Fruit fly (Drosophila melanogaster) whole organism, embryonic: ENCODE results near the gene sdt.

Source experiments
- BEAF-32 ChIP-seq: fragments of 200-800 bp; sonication (Bioruptor generic); optimal IDR thresholded peaks from 3 replicates; lab custom pipeline; 2017; ENCODE audit warnings: missing biosample characterization, missing genetic modification characterization, mild to moderate bottlenecking, moderate library complexity, missing genetic modification reagents
- BtbVII ChIP-seq: fragments of 200-800 bp; sonication (Bioruptor generic); optimal IDR thresholded peaks from 3 replicates; lab custom pipeline; 2017; ENCODE audit warnings: missing biosample characterization, mild to moderate bottlenecking, missing genetic modification characterization
- CG10147 ChIP-seq: fragments of 200-800 bp; sonication (Bioruptor generic); optimal IDR thresholded peaks from 2 replicates; lab custom pipeline; 2019; ENCODE audit warnings: missing biosample characterization, mild to moderate bottlenecking, missing genetic modification characterization, moderate library complexity
- CG10321 ChIP-seq: fragments of 200-800 bp; sonication (Bioruptor generic); IDR thresholded peaks from 2 replicates; pipeline ENCODE4 v1.3.6; 2022; ENCODE audit warnings: missing biosample characterization, missing genetic modification characterization
- CG11085 ChIP-seq: fragments of 200-800 bp; sonication (Bioruptor generic); IDR thresholded peaks from 2 replicates; pipeline ENCODE4 v1.3.6; 2022; ENCODE audit warnings: missing biosample characterization, missing genetic modification characterization
- CG14710 ChIP-seq: fragments of 200-800 bp; sonication (Bioruptor generic); optimal IDR thresholded peaks from 3 replicates; lab custom pipeline; 2019; ENCODE audit warnings: missing biosample characterization, mild to moderate bottlenecking, missing genetic modification characterization, moderate library complexity
- CG1529 ChIP-seq: fragments of 200-800 bp; sonication (Bioruptor generic); optimal IDR thresholded peaks from 3 replicates; lab custom pipeline; 2018; ENCODE audit warnings: missing biosample characterization, missing genetic modification characterization
- CG17361 ChIP-seq: fragments of 200-800 bp; sonication (Bioruptor generic); IDR thresholded peaks from 3 replicates; pipeline ENCODE4 v1.3.6; 2022; ENCODE audit warnings: missing biosample characterization, missing genetic modification characterization
- CG17568 ChIP-seq: fragments of 200-800 bp; sonication (Bioruptor generic); optimal IDR thresholded peaks from 2 replicates; lab custom pipeline; 2018; ENCODE audit warnings: missing biosample characterization, mild to moderate bottlenecking, missing genetic modification characterization, moderate library complexity
- CG33213 ChIP-seq: fragments of 200-800 bp; sonication (Bioruptor generic); optimal IDR thresholded peaks from 3 replicates; lab custom pipeline; 2016; ENCODE audit warnings: missing biosample characterization, missing genetic modification characterization
- CG3847 ChIP-seq: fragments of 200-800 bp; sonication (Bioruptor generic); IDR thresholded peaks from 2 replicates; pipeline ENCODE4 v1.3.6; 2022; ENCODE audit warnings: missing biosample characterization, missing genetic modification characterization
- CG4854 ChIP-seq: fragments of 200-800 bp; sonication (Bioruptor generic); optimal IDR thresholded peaks from 2 replicates; lab custom pipeline; 2016; ENCODE audit warnings: missing biosample characterization, missing genetic modification characterization, inconsistent platforms
- CG7372 ChIP-seq: fragments of 200-800 bp; sonication (Bioruptor generic); IDR thresholded peaks from 2 replicates; pipeline ENCODE4 v1.3.6; 2022; ENCODE audit warnings: missing biosample characterization, missing genetic modification characterization
- Dll ChIP-seq: fragments of 200-800 bp; sonication (Bioruptor generic); IDR thresholded peaks from 4 replicates; pipeline ENCODE4 v1.3.6; 2022; ENCODE audit warnings: missing biosample characterization, missing genetic modification characterization; ENCODE audit not compliant: partially characterized antibody
- Dp ChIP-seq: fragments of 200-800 bp; sonication (Bioruptor generic); optimal IDR thresholded peaks from 2 replicates; lab custom pipeline; 2018; ENCODE audit warnings: missing biosample characterization, mild to moderate bottlenecking, missing genetic modification characterization, moderate library complexity
- Dref ChIP-seq: fragments of 200-800 bp; sonication (Bioruptor generic); IDR thresholded peaks from 2 replicates; pipeline ENCODE4 v1.3.6; 2022; ENCODE audit warnings: missing biosample characterization, missing genetic modification characterization
- MBD-R2 ChIP-seq: fragments of 200-800 bp; sonication (Bioruptor generic); IDR thresholded peaks from 2 replicates; pipeline ENCODE4 v1.3.6; 2022; ENCODE audit warnings: missing biosample characterization, missing genetic modification characterization
- MTF-1 ChIP-seq: fragments of 200-800 bp; sonication (Bioruptor generic); optimal IDR thresholded peaks from 2 replicates; lab custom pipeline; 2018; ENCODE audit warnings: missing biosample characterization, mild to moderate bottlenecking, missing genetic modification characterization, borderline replicate concordance
- Med ChIP-seq: fragments of 200-800 bp; sonication (Bioruptor generic); peaks from one replicate; lab custom pipeline; 2016; ENCODE audit warnings: missing biosample characterization, missing genetic modification characterization, mild to moderate bottlenecking, inconsistent platforms, moderate library complexity
- Myb ChIP-seq: fragments of 200-800 bp; sonication (Bioruptor generic); optimal IDR thresholded peaks from 2 replicates; lab custom pipeline; 2016; ENCODE audit warnings: missing biosample characterization, missing genetic modification characterization
- NK7.1 ChIP-seq: fragments of 200-800 bp; sonication (Bioruptor generic); optimal IDR thresholded peaks from 3 replicates; lab custom pipeline; 2016; ENCODE audit warnings: missing biosample characterization, missing genetic modification characterization
- Nf-YA ChIP-seq: fragments of 200-800 bp; sonication (Bioruptor generic); IDR thresholded peaks from 2 replicates; pipeline ENCODE4 v1.3.6; 2022; ENCODE audit warnings: missing biosample characterization, missing genetic modification characterization
- Oli ChIP-seq: fragments of 200-800 bp; sonication (Bioruptor generic); optimal IDR thresholded peaks from 2 replicates; lab custom pipeline; 2018; ENCODE audit warnings: missing biosample characterization, mild to moderate bottlenecking, missing genetic modification characterization, moderate library complexity
- Pdp1 ChIP-seq, 2 experiments: fragments of 200-800 bp; sonication (Bioruptor generic); optimal IDR thresholded peaks; 3 replicates each; lab custom pipeline; 2016; ENCODE audit warnings: missing biosample characterization in 2 of 2, missing genetic modification characterization in 2 of 2, mild to moderate bottlenecking in 1 of 2, moderate library complexity in 1 of 2
- Scr ChIP-seq: fragments of 200-800 bp; sonication (Bioruptor generic); IDR thresholded peaks from 2 replicates; pipeline ENCODE4 v1.3.6; 2022; ENCODE audit warnings: missing biosample characterization, missing genetic modification characterization; ENCODE audit not compliant: partially characterized antibody
- Spps ChIP-seq: fragments of 200-800 bp; sonication (Bioruptor generic); optimal IDR thresholded peaks from 2 replicates; lab custom pipeline; 2018; ENCODE audit warnings: missing biosample characterization, mild to moderate bottlenecking, missing genetic modification characterization
- Sry-δ ChIP-seq: fragments of 200-800 bp; sonication (Bioruptor generic); optimal IDR thresholded peaks from 2 replicates; lab custom pipeline; 2016; ENCODE audit warnings: missing biosample characterization, missing genetic modification characterization
- TFAM ChIP-seq: fragments of 200-800 bp; sonication (Bioruptor generic); optimal IDR thresholded peaks from 2 replicates; lab custom pipeline; 2017; ENCODE audit warnings: missing biosample characterization, missing genetic modification characterization, inconsistent platforms
- YL-1 ChIP-seq: fragments of 200-800 bp; sonication (Bioruptor generic); optimal IDR thresholded peaks from 3 replicates; lab custom pipeline; 2017; ENCODE audit warnings: missing biosample characterization, mild to moderate bottlenecking, missing genetic modification characterization
- ash1 ChIP-seq: fragments of 200-800 bp; sonication (Bioruptor generic); optimal IDR thresholded peaks from 2 replicates; lab custom pipeline; 2018; ENCODE audit warnings: missing biosample characterization, mild to moderate bottlenecking, missing genetic modification characterization
- corto ChIP-seq: fragments of 200-800 bp; sonication (Bioruptor generic); optimal IDR thresholded peaks from 2 replicates; lab custom pipeline; 2016; ENCODE audit warnings: missing biosample characterization, mild to moderate bottlenecking, missing genetic modification characterization, moderate library complexity
- crp ChIP-seq, 2 experiments: fragments of 200-800 bp; sonication (Bioruptor generic); optimal IDR thresholded peaks; 2 replicates in 1 of 2; 3 replicates in 1 of 2; lab custom pipeline; 2017; ENCODE audit warnings: missing biosample characterization in 2 of 2, missing genetic modification characterization in 2 of 2, mild to moderate bottlenecking in 1 of 2, moderate library complexity in 1 of 2
- en ChIP-seq: fragments of 200-800 bp; sonication (Bioruptor generic); optimal IDR thresholded peaks from 2 replicates; lab custom pipeline; 2016; ENCODE audit warnings: missing biosample characterization, missing genetic modification characterization
- fd3F ChIP-seq: fragments of 200-800 bp; sonication (Bioruptor generic); optimal IDR thresholded peaks from 2 replicates; lab custom pipeline; 2018; ENCODE audit warnings: missing biosample characterization, mild to moderate bottlenecking, missing genetic modification characterization, moderate library complexity
- gem ChIP-seq: fragments of 200-800 bp; sonication (Bioruptor generic); optimal IDR thresholded peaks from 2 replicates; lab custom pipeline; 2019; ENCODE audit warnings: missing biosample characterization, mild to moderate bottlenecking, missing genetic modification characterization, moderate library complexity
- gsb-n ChIP-seq: fragments of 200-800 bp; sonication (Bioruptor generic); optimal IDR thresholded peaks from 3 replicates; lab custom pipeline; 2018; ENCODE audit warnings: missing biosample characterization, mild to moderate bottlenecking, missing genetic modification characterization
- nmo ChIP-seq: fragments of 200-800 bp; sonication (Bioruptor generic); optimal IDR thresholded peaks from 2 replicates; lab custom pipeline; 2018; ENCODE audit warnings: missing biosample characterization, mild to moderate bottlenecking, missing genetic modification characterization, moderate library complexity
- onecut ChIP-seq: fragments of 200-800 bp; sonication (Bioruptor generic); IDR thresholded peaks from 2 replicates; pipeline ENCODE4 v1.3.6; 2022; ENCODE audit warnings: missing biosample characterization, missing genetic modification characterization
- phol ChIP-seq: fragments of 200-800 bp; sonication (Bioruptor generic); optimal IDR thresholded peaks from 3 replicates; lab custom pipeline; 2018; ENCODE audit warnings: missing biosample characterization, mild to moderate bottlenecking, missing genetic modification characterization, moderate library complexity
- pita ChIP-seq: fragments of 200-800 bp; sonication (Bioruptor generic); optimal IDR thresholded peaks from 2 replicates; lab custom pipeline; 2017; ENCODE audit warnings: missing biosample characterization, mild to moderate bottlenecking, missing genetic modification characterization
- pzg ChIP-seq: fragments of 200-800 bp; sonication (Bioruptor generic); optimal IDR thresholded peaks from 3 replicates; lab custom pipeline; 2018; ENCODE audit warnings: missing biosample characterization, mild to moderate bottlenecking, missing genetic modification characterization, moderate library complexity
- rib ChIP-seq: fragments of 200-800 bp; sonication (Bioruptor generic); IDR thresholded peaks from 2 replicates; pipeline ENCODE4 v1.3.6; 2022; ENCODE audit warnings: missing biosample characterization, missing genetic modification characterization
- row ChIP-seq: fragments of 200-800 bp; sonication (Bioruptor generic); IDR thresholded peaks from 3 replicates; pipeline ENCODE4 v1.3.6; 2022; ENCODE audit warnings: missing biosample characterization, missing genetic modification characterization
- slbo ChIP-seq: fragments of 200-800 bp; sonication (Bioruptor generic); IDR thresholded peaks from 2 replicates; pipeline ENCODE4 v1.3.6; 2022; ENCODE audit warnings: missing biosample characterization, missing genetic modification characterization
- sr ChIP-seq: fragments of 200-800 bp; sonication (Bioruptor generic); IDR thresholded peaks from 3 replicates; pipeline ENCODE4 v1.3.6; 2022; ENCODE audit warnings: missing biosample characterization, missing genetic modification characterization
- trem ChIP-seq: fragments of 200-800 bp; optimal IDR thresholded peaks from 3 replicates; lab custom pipeline; 2019; ENCODE audit warnings: missing biosample characterization, mild to moderate bottlenecking, missing genetic modification characterization, moderate library complexity
- vvl ChIP-seq: fragments of 200-800 bp; sonication (Bioruptor generic); IDR thresholded peaks from 2 replicates; pipeline ENCODE4 v1.3.6; 2022; ENCODE audit warnings: missing biosample characterization, missing genetic modification characterization

sdt gene

DNA sequence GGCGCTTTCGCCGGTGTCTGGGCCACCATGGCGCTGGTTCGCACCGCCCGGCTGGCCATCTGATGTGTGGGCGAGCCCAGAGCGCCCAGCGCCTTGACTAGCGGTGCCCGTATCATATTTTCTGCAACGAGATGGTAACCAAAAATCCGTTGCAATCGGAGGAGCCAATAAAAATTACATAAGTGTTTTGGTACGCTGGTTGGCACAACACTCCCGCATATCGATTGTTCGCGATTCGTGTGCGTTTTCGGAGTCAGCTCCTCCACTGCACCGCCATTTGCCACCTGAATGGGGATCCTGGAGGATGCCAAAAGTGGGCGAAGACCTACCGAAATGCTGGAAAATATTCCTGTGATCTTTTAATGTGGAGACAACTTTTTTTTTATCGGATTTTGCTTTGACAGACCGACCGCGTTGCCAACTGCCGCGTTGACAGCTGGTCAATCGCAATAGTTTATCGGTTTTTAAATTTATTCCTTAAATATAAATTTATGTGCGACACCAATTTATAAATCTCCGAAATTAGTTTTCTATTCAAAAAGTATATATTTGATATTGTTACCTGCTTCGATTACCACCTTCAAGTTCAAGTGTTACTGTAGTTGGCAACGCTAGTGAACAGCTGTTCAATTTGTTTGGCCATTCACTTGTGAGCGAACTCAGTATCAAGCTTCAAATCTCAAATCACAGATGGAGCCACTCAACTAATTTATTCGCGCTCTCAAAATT is 73.1 kb downstream of the sdt start, which contains the start of gene ND-75 (continued):
- TF ChIP-seq MBD-R2 (peak; percentile 43; the same call in 1 of the 2 replicates), CG3847 (0 out of 2 replicates have a peak, but pooled peaks have one; percentile 12), trem (tag; lab: Kevin White, UChicago) (peak; percentile 54), NK7.1 (no peak), YL-1 (GFP tag; lab: Kevin White, UChicago) (peak; percentile 56), Nf-YA (no peak), Dll (GFP tag; lab: Robert Waterston, UW) (0 out of 4 replicates have a peak, but pooled peaks have one; percentile 16), rib (GFP tag; lab: Robert Waterston, UW) (no peak), Med (GFP tag; lab: Kevin White, UChicago) (peak; percentile 15), gsb-n (no peak), pzg (GFP tag; lab: Kevin White, UChicago) (peak; percentile 51), CG33213 (GFP tag; lab: Kevin White, UChicago) (no peak), Dp (GFP tag; lab: Kevin White, UChicago) (peak; percentile 64), Pdp1 (GFP tag; optimal IDR thresholded peaks at IDR 0.05; lab: Kevin White, UChicago) (peak in 1 of 2 experiments; percentile 95), Myb (no peak), CG14710 (tag; lab: Kevin White, UChicago) (peak; percentile 43), Dref (peak; percentile 58), Scr (GFP tag; lab: Robert Waterston, UW) (0 out of 2 replicates have a peak, but pooled peaks have one; percentile 24), onecut (GFP tag; lab: Robert Waterston, UW) (peak; percentile 45), CG4854 (peak; percentile 86), Sry-δ (GFP tag; lab: Kevin White, UChicago) (peak; percentile 13), nmo (GFP tag; lab: Kevin White, UChicago) (peak; percentile 9), crp (GFP tag; optimal IDR thresholded peaks at IDR 0.05; lab: Kevin White, UChicago) (peak; percentile 55 to 93), gem (tag; lab: Kevin White, UChicago) (no peak), BEAF-32 (GFP tag; lab: Kevin White, UChicago) (peak; percentile 42), CG10147 (GFP tag; lab: Kevin White, UChicago) (peak; percentile 12)
- TF ChIP-seq, all 482 proteins: peak for 35

DNA sequence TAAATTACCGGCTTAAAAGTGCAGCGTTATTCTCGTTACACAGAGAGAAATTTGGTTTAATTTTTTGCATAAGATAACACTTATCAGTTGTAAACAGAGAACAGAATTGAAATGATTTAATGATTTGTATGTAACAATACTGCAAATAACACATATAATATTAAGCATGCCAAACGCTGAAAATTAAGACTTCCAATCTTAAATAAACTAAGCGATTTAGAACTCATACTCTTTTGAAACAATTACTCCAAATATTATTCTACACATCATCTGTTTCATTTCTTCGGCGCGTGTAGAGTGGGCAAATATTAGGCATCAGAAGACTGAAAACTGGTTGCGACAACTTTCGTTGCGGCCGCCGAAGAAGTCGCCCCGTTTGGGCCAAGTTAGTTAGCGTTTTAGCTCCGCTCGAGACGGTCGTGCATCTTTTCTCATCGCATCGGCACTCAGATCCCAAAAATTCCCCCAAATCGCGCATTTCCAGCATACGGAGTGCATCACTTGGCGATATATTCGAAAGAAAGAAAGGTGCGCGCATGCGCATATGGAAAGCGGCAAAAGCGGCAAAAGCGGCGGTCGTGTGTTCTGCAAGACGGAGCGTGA is 74.0 kb downstream of the sdt start, which contains the start of gene CG1632:
Gene CG1632 (plus strand): TSS at position 387 of the 603 bp plus-strand sequence.
- TF ChIP-seq sr (GFP tag; lab: Robert Waterston, UW): 0 out of 3 replicates have a peak, but pooled peaks have one; percentile 22
- no peak for TF ChIP-seq TFAM (GFP tag; lab: Kevin White, UChicago)
- no peak for TF ChIP-seq BtbVII
- no peak for TF ChIP-seq en (GFP tag; lab: Kevin White, UChicago)
- peak; percentile 17 for TF ChIP-seq corto (GFP tag; lab: Kevin White, UChicago)
- peak; percentile 25 for TF ChIP-seq CG1529 (GFP tag; lab: Kevin White, UChicago)
- no peak for TF ChIP-seq pita
- no peak for TF ChIP-seq ash1 (GFP tag; lab: Kevin White, UChicago)
- no peak for TF ChIP-seq CG17568 (GFP tag; lab: Kevin White, UChicago)
- no peak for TF ChIP-seq CG10321
- TF ChIP-seq CG17361 (GFP tag; lab: Robert Waterston, UW): peak; percentile 44; the same call in 1 of the 3 replicates
- no peak for TF ChIP-seq CG33213 (GFP tag; lab: Kevin White, UChicago)
- TF ChIP-seq vvl (GFP tag; lab: Robert Waterston, UW): 0 out of 2 replicates have a peak, but pooled peaks have one; percentile 22
- peak; percentile 35 for TF ChIP-seq Oli (tag; lab: Kevin White, UChicago)
- TF ChIP-seq crp (GFP tag; optimal IDR thresholded peaks at IDR 0.05; lab: Kevin White, UChicago): no peak
- no peak for TF ChIP-seq CG7372 (GFP tag; lab: Robert Waterston, UW)
- no peak for TF ChIP-seq Spps (tag; lab: Kevin White, UChicago)
- TF ChIP-seq phol (tag; lab: Kevin White, UChicago): peak; percentile 32
- peak; percentile 50 for TF ChIP-seq row (GFP tag; lab: Robert Waterston, UW)
- no peak for TF ChIP-seq CG11085 (GFP tag; lab: Robert Waterston, UW)
- peak; percentile 7 for TF ChIP-seq gsb-n
- TF ChIP-seq pzg (GFP tag; lab: Kevin White, UChicago): no peak
- TF ChIP-seq MTF-1 (GFP tag; lab: Kevin White, UChicago): no peak
- no peak for TF ChIP-seq slbo (GFP tag; lab: Robert Waterston, UW)
- TF ChIP-seq fd3F (GFP tag; lab: Kevin White, UChicago): no peak
